Worm (Caenorhabditis elegans) whole organism, L3 larva: ENCODE measurements around the gene sup-36.
A peak's percentile ranks its signal among the peaks of the same experiment; 100 is the strongest.

Experiments used
- R02D3.7 ChIP-seq: fragments of 150-350 bp; optimal IDR thresholded peaks from 2 replicates; lab custom pipeline; 2014; ENCODE audit warnings: missing biosample characterization, missing genetic modification characterization
- ZK546.5 ChIP-seq: sonication (generic microtip); optimal IDR thresholded peaks from 2 replicates; lab custom pipeline; 2017; ENCODE audit warnings: missing biosample characterization, missing genetic modification characterization
- ceh-16 ChIP-seq: sonication (generic microtip); optimal IDR thresholded peaks from 2 replicates; lab custom pipeline; 2017; ENCODE audit warnings: missing biosample characterization, missing genetic modification characterization
- ceh-28 ChIP-seq: fragments of 150-350 bp; optimal IDR thresholded peaks from 2 replicates; lab custom pipeline; 2014; ENCODE audit warnings: missing biosample characterization, missing genetic modification reagents, missing genetic modification characterization
- ceh-82 ChIP-seq: fragments of 150-350 bp; optimal IDR thresholded peaks from 2 replicates; lab custom pipeline; 2014; ENCODE audit warnings: missing biosample characterization, missing genetic modification characterization
- daf-12 ChIP-seq: fragments of 150-350 bp; optimal IDR thresholded peaks from 2 replicates; lab custom pipeline; 2014; ENCODE audit warnings: missing biosample characterization, missing genetic modification reagents, missing genetic modification characterization
- egl-5 ChIP-seq: fragments of 150-350 bp; optimal IDR thresholded peaks from 2 replicates; lab custom pipeline; 2017; ENCODE audit warnings: missing biosample characterization, missing genetic modification reagents, missing genetic modification characterization, inconsistent platforms
- elt-1 ChIP-seq: fragments of 150-350 bp; optimal IDR thresholded peaks from 2 replicates; lab custom pipeline; 2014; ENCODE audit warnings: missing biosample characterization, missing genetic modification characterization
- elt-2 ChIP-seq: sonication (generic microtip); optimal IDR thresholded peaks from 2 replicates; lab custom pipeline; 2016; ENCODE audit warnings: missing genetic modification reagents, mild to moderate bottlenecking, missing genetic modification characterization, missing compliant biosample characterization
- elt-3 ChIP-seq, 3 experiments: fragments of 150-350 bp in 1 of 3; sonication (generic microtip) in 2 of 3; optimal IDR thresholded peaks; 2 replicates in 2 of 3; 4 replicates in 1 of 3; lab custom pipeline; 2014 to 2017; ENCODE audit warnings: missing biosample characterization in 3 of 3, missing genetic modification characterization in 3 of 3
- eor-1 ChIP-seq, 2 experiments: fragments of 150-350 bp; optimal IDR thresholded peaks; 2 replicates each; lab custom pipeline; 2014 to 2018; ENCODE audit warnings: missing biosample characterization in 2 of 2, missing genetic modification characterization in 2 of 2
- fkh-10 ChIP-seq: sonication (generic microtip); optimal IDR thresholded peaks from 2 replicates; lab custom pipeline; 2017; ENCODE audit warnings: missing biosample characterization, missing genetic modification reagents, missing genetic modification characterization
- fkh-2 ChIP-seq: fragments of 150-350 bp; optimal IDR thresholded peaks from 2 replicates; lab custom pipeline; 2014; ENCODE audit warnings: missing biosample characterization, missing genetic modification reagents, missing genetic modification characterization
- fos-1 ChIP-seq: fragments of 150-350 bp; optimal IDR thresholded peaks from 2 replicates; lab custom pipeline; 2014; ENCODE audit warnings: missing biosample characterization, missing genetic modification characterization
- hmg-11 ChIP-seq: sonication (generic microtip); optimal IDR thresholded peaks from 2 replicates; lab custom pipeline; 2016; ENCODE audit warnings: missing genetic modification characterization, missing compliant biosample characterization
- jun-1 ChIP-seq: fragments of 150-350 bp; optimal IDR thresholded peaks from 2 replicates; lab custom pipeline; 2014; ENCODE audit warnings: missing biosample characterization, missing genetic modification reagents, missing genetic modification characterization
- lin-15B ChIP-seq: fragments of 150-350 bp; optimal IDR thresholded peaks from 2 replicates; lab custom pipeline; 2014; ENCODE audit warnings: missing biosample characterization, missing genetic modification characterization
- lin-39 ChIP-seq: fragments of 150-350 bp; optimal IDR thresholded peaks from 2 replicates; lab custom pipeline; 2018; ENCODE audit warnings: missing biosample characterization, missing genetic modification reagents, missing genetic modification characterization
- lsy-12 ChIP-seq: sonication (generic microtip); optimal IDR thresholded peaks from 2 replicates; lab custom pipeline; 2016; ENCODE audit warnings: mild to moderate bottlenecking, missing genetic modification characterization, missing compliant biosample characterization
- mdl-1 ChIP-seq: fragments of 150-350 bp; optimal IDR thresholded peaks from 2 replicates; lab custom pipeline; 2014; ENCODE audit warnings: missing biosample characterization, missing genetic modification characterization
- mml-1 ChIP-seq: fragments of 150-350 bp; sonication (generic microtip); optimal IDR thresholded peaks from 3 replicates; lab custom pipeline; 2014; ENCODE audit warnings: missing biosample characterization, missing genetic modification characterization
- nfya-1 ChIP-seq: sonication (generic microtip); optimal IDR thresholded peaks from 2 replicates; lab custom pipeline; 2017; ENCODE audit warnings: missing genetic modification characterization, mild to moderate bottlenecking, missing compliant biosample characterization, antibody characterized with exemption, moderate library complexity; ENCODE audit not compliant: insufficient read depth
- nhr-11 ChIP-seq: fragments of 150-350 bp; optimal IDR thresholded peaks from 2 replicates; lab custom pipeline; 2014; ENCODE audit warnings: missing biosample characterization, missing genetic modification characterization
- nhr-12 ChIP-seq: fragments of 150-350 bp; optimal IDR thresholded peaks from 2 replicates; lab custom pipeline; 2014; ENCODE audit warnings: missing biosample characterization, missing genetic modification characterization
- nhr-237 ChIP-seq: fragments of 150-350 bp; optimal IDR thresholded peaks from 2 replicates; lab custom pipeline; 2014; ENCODE audit warnings: missing biosample characterization, missing genetic modification characterization
- nhr-25 ChIP-seq: sonication (generic microtip); optimal IDR thresholded peaks from 2 replicates; lab custom pipeline; 2017; ENCODE audit warnings: missing biosample characterization, missing genetic modification characterization
- nhr-28 ChIP-seq: fragments of 150-350 bp; optimal IDR thresholded peaks from 2 replicates; lab custom pipeline; 2014; ENCODE audit warnings: missing biosample characterization, missing genetic modification characterization
- nhr-43 ChIP-seq: sonication (generic microtip); optimal IDR thresholded peaks from 2 replicates; lab custom pipeline; 2016; ENCODE audit warnings: mild to moderate bottlenecking, missing genetic modification characterization, missing compliant biosample characterization; ENCODE audit not compliant: poor library complexity, severe bottlenecking
- nhr-77 ChIP-seq: fragments of 150-350 bp; optimal IDR thresholded peaks from 2 replicates; lab custom pipeline; 2014; ENCODE audit warnings: missing biosample characterization, missing genetic modification characterization
- pha-4 ChIP-seq: fragments of 150-350 bp; optimal IDR thresholded peaks from 2 replicates; lab custom pipeline; 2014; ENCODE audit warnings: missing biosample characterization, missing genetic modification reagents, missing genetic modification characterization
- pqm-1 ChIP-seq: fragments of 150-350 bp; optimal IDR thresholded peaks from 2 replicates; lab custom pipeline; 2017; ENCODE audit warnings: missing biosample characterization, missing genetic modification characterization, inconsistent platforms
- snpc-4 ChIP-seq: fragments of 150-350 bp; optimal IDR thresholded peaks from 2 replicates; lab custom pipeline; 2014; ENCODE audit warnings: missing biosample characterization, missing genetic modification characterization
- unc-39 ChIP-seq: sonication (generic microtip); optimal IDR thresholded peaks from 4 replicates; lab custom pipeline; 2017; ENCODE audit warnings: missing biosample characterization, missing genetic modification characterization
- unc-62 ChIP-seq: fragments of 150-350 bp; sonication (generic microtip); optimal IDR thresholded peaks from 4 replicates; lab custom pipeline; 2014; ENCODE audit warnings: missing biosample characterization, missing genetic modification reagents, missing genetic modification characterization
- zag-1 ChIP-seq: fragments of 150-350 bp; optimal IDR thresholded peaks from 2 replicates; lab custom pipeline; 2014; ENCODE audit warnings: missing biosample characterization, missing genetic modification characterization

sup-36 gene

DNA sequence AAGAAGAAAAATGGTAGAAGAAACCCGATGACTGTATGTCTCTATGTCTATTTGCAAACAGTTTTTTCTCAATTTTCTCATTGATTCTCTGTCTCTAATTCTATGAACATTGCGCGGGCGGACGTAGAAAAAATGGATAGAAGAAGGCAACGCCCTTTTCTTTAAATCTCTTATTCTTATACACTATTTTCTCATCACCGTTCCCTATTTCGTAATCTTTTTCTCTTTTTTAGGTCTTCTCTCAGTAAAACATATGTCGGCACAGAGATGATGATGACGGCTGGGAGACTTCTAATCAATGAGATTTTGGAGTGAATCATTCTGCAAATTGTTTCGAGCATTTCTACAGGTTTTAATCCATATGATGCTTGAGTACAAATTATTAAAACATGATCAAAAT lies 20.7 kb downstream of the sup-36 start (continued):
- TF ChIP-seq hmg-11 (tag; lab: Kevin White, UChicago) (no peak), nhr-25 (peak; percentile 70), egl-5 (tag; lab: Kevin White, UChicago) (no peak), elt-3 (tag; optimal IDR thresholded peaks at IDR 0.05; lab: Kevin White, UChicago) (peak in 1 of 3 experiments; percentile 73), daf-12 (tag; lab: Kevin White, UChicago) (no peak), nhr-11 (no peak)

DNA sequence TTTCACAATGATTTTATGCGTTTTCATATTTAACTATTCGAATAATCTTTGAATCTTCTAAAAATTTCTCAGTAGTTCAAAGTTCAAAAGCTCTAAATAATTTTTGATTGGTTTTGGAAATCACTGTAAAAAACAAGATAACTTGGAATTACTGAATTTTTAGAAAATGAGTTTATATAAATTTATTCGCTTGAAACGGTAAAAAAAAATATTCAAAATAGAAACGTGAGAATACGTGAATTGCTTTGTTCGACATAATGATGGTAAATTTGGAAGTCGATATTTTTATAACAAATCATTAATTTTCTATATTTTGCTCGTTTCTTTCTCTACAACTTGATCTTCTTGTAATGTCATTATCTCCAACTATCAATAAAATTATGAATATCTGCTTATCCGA lies 21.9 kb downstream of the sup-36 start, which contains the start of gene C01B10.44:
TSS of gene C01B10.44 (plus strand) at position 301 of the 400 bp plus-strand sequence.
- no peak for TF ChIP-seq elt-2 (tag; lab: Kevin White, UChicago)
- TF ChIP-seq lin-39 (tag; lab: Kevin White, UChicago) = no peak
- no peak for TF ChIP-seq fos-1 (tag; lab: Kevin White, UChicago)
- TF ChIP-seq, all 47 proteins: peak for 0

DNA sequence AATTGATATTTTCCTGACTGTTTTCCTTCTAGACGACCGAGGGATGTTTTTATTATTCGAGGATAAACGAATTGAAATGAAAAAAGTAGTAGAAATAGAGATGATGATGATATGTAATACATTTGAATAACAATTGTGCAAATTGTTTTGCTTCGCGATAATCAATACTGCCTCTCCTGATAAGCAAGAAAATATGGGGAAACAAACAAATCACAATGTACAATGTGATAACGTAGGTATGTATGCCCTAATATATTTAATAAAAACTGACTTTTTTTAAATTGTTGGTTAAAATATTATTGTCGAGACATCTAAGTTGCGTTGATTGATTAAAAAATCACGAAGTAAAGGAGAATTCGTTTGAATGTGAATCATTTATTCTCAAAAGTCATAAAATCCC lies 26.3 kb downstream of the sup-36 start, which contains the start of gene cest-5.2:
TSS of gene cest-5.2 (minus strand) at position 128 of the 400 bp plus-strand sequence.
- no peak for TF ChIP-seq lsy-12 (tag; lab: Kevin White, UChicago)
- TF ChIP-seq ZK546.5 (tag; lab: Kevin White, UChicago) = no peak
- no peak for TF ChIP-seq unc-39 (tag; lab: Kevin White, UChicago)
- no peak for TF ChIP-seq fos-1 (tag; lab: Kevin White, UChicago)
- TF ChIP-seq jun-1 (tag; lab: Kevin White, UChicago) = no peak
- peak; percentile 67 for TF ChIP-seq elt-2 (tag; lab: Kevin White, UChicago)
- no peak for TF ChIP-seq nfya-1 (tag; lab: Kevin White, UChicago)
- no peak for TF ChIP-seq mdl-1 (tag; lab: Kevin White, UChicago)
- no peak for TF ChIP-seq nhr-25
- TF ChIP-seq unc-62 = no peak
- no peak for TF ChIP-seq elt-1 (tag; lab: Kevin White, UChicago)
- no peak for TF ChIP-seq nhr-12 (tag; lab: Kevin White, UChicago)
- TF ChIP-seq fkh-2 (tag; lab: Kevin White, UChicago) = no peak
- peak; percentile 26 for TF ChIP-seq pha-4 (tag; lab: Kevin White, UChicago)
- TF ChIP-seq nhr-11 = no peak
- peak; percentile 9 for TF ChIP-seq pqm-1 (tag; lab: Kevin White, UChicago)
- TF ChIP-seq mml-1 = no peak
- TF ChIP-seq fkh-10 (GFP tag; lab: Kevin White, UChicago) = no peak
- peak; percentile 14 for TF ChIP-seq ceh-28
- no peak for TF ChIP-seq ceh-82 (tag; lab: Kevin White, UChicago)
- no peak for TF ChIP-seq nhr-28 (tag; lab: Kevin White, UChicago)
- TF ChIP-seq daf-12 (tag; lab: Kevin White, UChicago) = no peak
- no peak for TF ChIP-seq nhr-43
- TF ChIP-seq nhr-77 (tag; lab: Kevin White, UChicago) = no peak
- TF ChIP-seq nhr-237 (tag; lab: Kevin White, UChicago) = no peak
- TF ChIP-seq hmg-11 (tag; lab: Kevin White, UChicago) = no peak
- no peak for TF ChIP-seq zag-1
- TF ChIP-seq ceh-16 (tag; lab: Kevin White, UChicago) = no peak

DNA sequence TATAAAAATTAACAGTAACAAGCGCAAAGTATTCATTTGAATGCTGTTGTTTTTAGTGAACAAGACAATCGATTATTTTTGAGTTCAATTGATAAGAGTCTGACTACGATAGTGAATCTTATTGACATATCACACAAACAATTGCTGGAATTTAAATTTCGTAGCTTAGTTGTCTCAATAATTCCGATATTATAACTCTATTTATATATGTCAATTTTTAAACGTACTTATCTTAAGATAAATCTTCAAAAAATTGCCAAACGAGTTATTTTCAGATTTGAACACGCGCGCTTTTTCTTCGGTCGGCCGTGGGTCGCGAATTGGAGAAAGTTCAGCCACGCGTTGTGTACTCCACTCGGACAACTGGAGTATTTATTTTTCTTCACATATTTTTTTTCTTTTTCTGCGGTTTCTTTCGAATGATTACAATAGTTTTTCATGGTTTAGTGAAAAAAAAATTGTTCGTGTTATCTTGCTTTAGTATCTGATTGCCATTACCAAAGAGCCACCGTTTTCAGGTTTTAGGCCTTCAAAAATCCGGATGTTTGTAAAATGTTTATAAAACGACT lies 30.3 kb downstream of the sup-36 start, which contains the start of the genes cest-5.1 and C01B10.9:
TSS of gene cest-5.1 (minus strand) at position 51 of the 569 bp plus-strand sequence.
TSS of gene C01B10.9 (plus strand) at position 519 of the 569 bp plus-strand sequence.
- TF ChIP-seq nhr-43 = peak; percentile 91
- peak; percentile 49 for TF ChIP-seq elt-2 (tag; lab: Kevin White, UChicago)
- peak; percentile 61 for TF ChIP-seq lsy-12 (tag; lab: Kevin White, UChicago)
- peak; percentile 31 for TF ChIP-seq snpc-4
- TF ChIP-seq eor-1 (tag; optimal IDR thresholded peaks at IDR 0.05; lab: Kevin White, UChicago) = no peak
- TF ChIP-seq ceh-28 = peak; percentile 37
- peak; percentile 25 for TF ChIP-seq hmg-11 (tag; lab: Kevin White, UChicago)
- peak; percentile 80 for TF ChIP-seq nfya-1 (tag; lab: Kevin White, UChicago)
- peak; percentile 18 for TF ChIP-seq pqm-1 (tag; lab: Kevin White, UChicago)
- no peak for TF ChIP-seq jun-1 (tag; lab: Kevin White, UChicago)
- TF ChIP-seq lin-15B (tag; lab: Kevin White, UChicago) = peak; percentile 83
- peak; percentile 78 for TF ChIP-seq pha-4 (tag; lab: Kevin White, UChicago)
- TF ChIP-seq nhr-25 = no peak
- TF ChIP-seq R02D3.7 = peak; percentile 53
